Worm (Caenorhabditis elegans) whole organism, dauer: ENCODE results near the gene F20B6.9.
"Not testable (repeated sequence)": the region's sequence is repeated elsewhere in the genome, so short reads cannot be mapped to it uniquely, and the experiment has no call there.

Experiments
- unc-62 ChIP-seq: sonication (generic microtip); optimal IDR thresholded peaks from 2 replicates; lab custom pipeline; 2017; ENCODE audit warnings: missing biosample characterization, missing genetic modification reagents, missing genetic modification characterization

Gene F20B6.9

ce11 chrX:4216894-4217293, 9.6 kb upstream of the F20B6.9 start, which contains the start of the genes F20B6.10 and hpk-1:
Gene F20B6.10, minus strand, starts transcription at chrX:4217196.
Gene hpk-1, minus strand, starts transcription at chrX:4217290.
- TF ChIP-seq unc-62: no peak

ce11 chrX:4215500-4216107, 8.3 kb upstream of the F20B6.9 start:
- no peak for TF ChIP-seq unc-62

- no peak for TF ChIP-seq unc-62
Measured at ce11 chrX:4214643-4215042, 7.4 kb upstream of the F20B6.9 start.

ce11 chrX:4209131-4209530, 1.8 kb upstream of the F20B6.9 start:
- peak; percentile 62 for TF ChIP-seq unc-62

ce11 chrX:4208495-4208894, 1.2 kb upstream of the F20B6.9 start:
- TF ChIP-seq unc-62: no peak

- not testable (repeated sequence) for TF ChIP-seq unc-62
Measured at ce11 chrX:4202114-4202513, 5.2 kb downstream of the F20B6.9 start, which contains the start of gene F20B6.6. Gene F20B6.6, minus strand, starts transcription at chrX:4202214.

ce11 chrX:4199829-4200228, 7.5 kb downstream of the F20B6.9 start, which contains the start of gene F20B6.5:
Gene F20B6.5, minus strand, starts transcription at chrX:4199929.
- TF ChIP-seq unc-62: not testable (repeated sequence)

ce11 chrX:4196431-4196830, 10.9 kb downstream of the F20B6.9 start, which contains the start of gene F20B6.4:
Gene F20B6.4, minus strand, starts transcription at chrX:4196531.
- no peak for TF ChIP-seq unc-62

- no peak for TF ChIP-seq unc-62
Measured at ce11 chrX:4193080-4193479, 14.2 kb downstream of the F20B6.9 start.

ce11 chrX:4192235-4192634, 15.1 kb downstream of the F20B6.9 start:
- TF ChIP-seq unc-62: no peak

- TF ChIP-seq unc-62: no peak
Measured at ce11 chrX:4190537-4191144, 16.6 kb downstream of the F20B6.9 start, which contains the start of gene vha-12. Gene vha-12, plus strand, starts transcription at chrX:4191094.

- TF ChIP-seq unc-62: no peak
Measured at ce11 chrX:4186656-4187055, 20.6 kb downstream of the F20B6.9 start, which contains the start of gene mrp-6. Gene mrp-6, minus strand, starts transcription at chrX:4186756.

- no peak for TF ChIP-seq unc-62
Measured at ce11 chrX:4177394-4177793, 29.9 kb downstream of the F20B6.9 start, which contains the start of gene ZK470.6. Gene ZK470.6, minus strand, starts transcription at chrX:4177494.

ce11 chrX:4167150-4167549, 40.1 kb downstream of the F20B6.9 start, which contains the start of gene ZK470.14:
Gene ZK470.14, plus strand, starts transcription at chrX:4167450.
- TF ChIP-seq unc-62: no peak

- TF ChIP-seq unc-62: no peak
Measured at ce11 chrX:4163391-4163790, 43.9 kb downstream of the F20B6.9 start, which contains the start of gene ZK470.1. Gene ZK470.1, plus strand, starts transcription at chrX:4163691.

ce11 chrX:4161938-4162337, 45.3 kb downstream of the F20B6.9 start:
- no peak for TF ChIP-seq unc-62

ce11 chrX:4159929-4160328, 47.4 kb downstream of the F20B6.9 start:
- TF ChIP-seq unc-62: no peak
